Fruit fly (Drosophila melanogaster): ENCODE data around the gene mahe.

mahe gene

dm6 chrX:7923063-7923462, 8.1 kb downstream of the mahe start:
- TF ChIP-seq toe (GFP tag; optimal IDR thresholded peaks at IDR 0.05) (no peak), Clk (GFP tag; optimal IDR thresholded peaks at IDR 0.05) (no peak), CG11617 (GFP tag; optimal IDR thresholded peaks at IDR 0.05) (no peak), CG5204 (GFP tag; optimal IDR thresholded peaks at IDR 0.05) (no peak), kay (GFP tag; ENCODE audit: borderline replicate concordance) (no peak), CG12768 (GFP tag; optimal IDR thresholded peaks at IDR 0.05) (no peak), CG7101 (tag; optimal IDR thresholded peaks at IDR 0.05) (no peak), CG14711 (tag; optimal IDR thresholded peaks at IDR 0.05) (no peak), bab1 (GFP tag; optimal IDR thresholded peaks at IDR 0.05) (no peak), Mnt (GFP tag; optimal IDR thresholded peaks at IDR 0.05) (no peak), Hr96 (GFP tag; optimal IDR thresholded peaks at IDR 0.05) (no peak), cic (GFP tag; optimal IDR thresholded peaks at IDR 0.05) (no peak), pad (GFP tag; optimal IDR thresholded peaks at IDR 0.05) (no peak), CG1620 (GFP tag; optimal IDR thresholded peaks at IDR 0.05) (no peak)

dm6 chrX:7920081-7920688, 11.0 kb downstream of the mahe start, which contains the start of the genes hdm and Ykt6:
Gene hdm (minus strand): TSS chrX:7920131.
Gene Ykt6 (plus strand): TSS chrX:7920409.
- peak; percentile 11 for TF ChIP-seq cic (GFP tag; optimal IDR thresholded peaks at IDR 0.05)
- TF ChIP-seq CG5204 (GFP tag; optimal IDR thresholded peaks at IDR 0.05) = no peak
- TF ChIP-seq Mnt (GFP tag; optimal IDR thresholded peaks at IDR 0.05) = peak; percentile 83
- peak; percentile 84 for TF ChIP-seq Crg-1 (GFP tag; optimal IDR thresholded peaks at IDR 0.05)
- no peak for TF ChIP-seq kay (GFP tag; ENCODE audit: borderline replicate concordance)
- peak; percentile 86 for TF ChIP-seq toe (GFP tag; optimal IDR thresholded peaks at IDR 0.05)
- TF ChIP-seq CG7101 (tag; optimal IDR thresholded peaks at IDR 0.05) = peak; percentile 84
- TF ChIP-seq CG12768 (GFP tag; optimal IDR thresholded peaks at IDR 0.05) = peak; percentile 38
- TF ChIP-seq Hr96 (GFP tag; optimal IDR thresholded peaks at IDR 0.05) = no peak
- no peak for TF ChIP-seq Clk (GFP tag; optimal IDR thresholded peaks at IDR 0.05)
- no peak for TF ChIP-seq cnc (optimal IDR thresholded peaks at IDR 0.05)
- peak; percentile 82 for TF ChIP-seq CG14711 (tag; optimal IDR thresholded peaks at IDR 0.05)
- peak; percentile 91 for TF ChIP-seq bab1 (GFP tag; optimal IDR thresholded peaks at IDR 0.05)
- TF ChIP-seq CG11617 (GFP tag; optimal IDR thresholded peaks at IDR 0.05) = peak; percentile 77
- TF ChIP-seq ovo (GFP tag; optimal IDR thresholded peaks at IDR 0.05) = peak; percentile 92
- TF ChIP-seq CG7045 (GFP tag; optimal IDR thresholded peaks at IDR 0.05) = no peak
- TF ChIP-seq tj (GFP tag; optimal IDR thresholded peaks at IDR 0.05) = peak; percentile 72
- peak; percentile 42 for TF ChIP-seq CG33017 (tag; optimal IDR thresholded peaks at IDR 0.05)
- TF ChIP-seq CG1620 (GFP tag; optimal IDR thresholded peaks at IDR 0.05) = peak; percentile 88
- peak; percentile 96 for TF ChIP-seq pad (GFP tag; optimal IDR thresholded peaks at IDR 0.05)

- peak; percentile 11 for TF ChIP-seq bab1 (GFP tag; optimal IDR thresholded peaks at IDR 0.05)
- no peak for TF ChIP-seq Crg-1 (GFP tag; optimal IDR thresholded peaks at IDR 0.05)
- peak; percentile 46 for TF ChIP-seq tj (GFP tag; optimal IDR thresholded peaks at IDR 0.05)
- TF ChIP-seq CG1620 (GFP tag; optimal IDR thresholded peaks at IDR 0.05) = no peak
- peak; percentile 20 for TF ChIP-seq CG11617 (GFP tag; optimal IDR thresholded peaks at IDR 0.05)
- no peak for TF ChIP-seq pad (GFP tag; optimal IDR thresholded peaks at IDR 0.05)
- TF ChIP-seq CG7045 (GFP tag; optimal IDR thresholded peaks at IDR 0.05) = no peak
- TF ChIP-seq Hr96 (GFP tag; optimal IDR thresholded peaks at IDR 0.05) = no peak
- no peak for TF ChIP-seq CG33017 (tag; optimal IDR thresholded peaks at IDR 0.05)
- TF ChIP-seq CG12768 (GFP tag; optimal IDR thresholded peaks at IDR 0.05) = no peak
- peak; percentile 35 for TF ChIP-seq Mnt (GFP tag; optimal IDR thresholded peaks at IDR 0.05)
- no peak for TF ChIP-seq toe (GFP tag; optimal IDR thresholded peaks at IDR 0.05)
- peak; percentile 62 for TF ChIP-seq cic (GFP tag; optimal IDR thresholded peaks at IDR 0.05)
- peak; percentile 50 for TF ChIP-seq ovo (GFP tag; optimal IDR thresholded peaks at IDR 0.05)
- TF ChIP-seq Clk (GFP tag; optimal IDR thresholded peaks at IDR 0.05) = no peak
- TF ChIP-seq CG7101 (tag; optimal IDR thresholded peaks at IDR 0.05) = peak; percentile 38
- TF ChIP-seq CG5204 (GFP tag; optimal IDR thresholded peaks at IDR 0.05) = no peak
- no peak for TF ChIP-seq kay (GFP tag; ENCODE audit: borderline replicate concordance)
- TF ChIP-seq cnc (optimal IDR thresholded peaks at IDR 0.05) = no peak
- TF ChIP-seq CG14711 (tag; optimal IDR thresholded peaks at IDR 0.05) = peak; percentile 18
Observed at dm6 chrX:7911983-7912630, 19.1 kb downstream of the mahe start, which contains the start of gene snz. Gene snz (plus strand): TSS chrX:7912089.

dm6 chrX:7909482-7909881, 21.7 kb downstream of the mahe start:
- no peak for TF ChIP-seq Crg-1 (GFP tag; optimal IDR thresholded peaks at IDR 0.05)
- no peak for TF ChIP-seq tj (GFP tag; optimal IDR thresholded peaks at IDR 0.05)
- no peak for TF ChIP-seq Clk (GFP tag; optimal IDR thresholded peaks at IDR 0.05)
- TF ChIP-seq CG12768 (GFP tag; optimal IDR thresholded peaks at IDR 0.05) = no peak
- TF ChIP-seq CG5204 (GFP tag; optimal IDR thresholded peaks at IDR 0.05) = no peak
- no peak for TF ChIP-seq pad (GFP tag; optimal IDR thresholded peaks at IDR 0.05)
- TF ChIP-seq CG1620 (GFP tag; optimal IDR thresholded peaks at IDR 0.05) = no peak
- no peak for TF ChIP-seq Mnt (GFP tag; optimal IDR thresholded peaks at IDR 0.05)
- no peak for TF ChIP-seq bab1 (GFP tag; optimal IDR thresholded peaks at IDR 0.05)
- no peak for TF ChIP-seq ovo (GFP tag; optimal IDR thresholded peaks at IDR 0.05)
- no peak for TF ChIP-seq CG7045 (GFP tag; optimal IDR thresholded peaks at IDR 0.05)
- no peak for TF ChIP-seq CG7101 (tag; optimal IDR thresholded peaks at IDR 0.05)
- TF ChIP-seq CG11617 (GFP tag; optimal IDR thresholded peaks at IDR 0.05) = no peak
- TF ChIP-seq cic (GFP tag; optimal IDR thresholded peaks at IDR 0.05) = no peak
- TF ChIP-seq kay (GFP tag; ENCODE audit: borderline replicate concordance) = no peak
- TF ChIP-seq Hr96 (GFP tag; optimal IDR thresholded peaks at IDR 0.05) = no peak
- no peak for TF ChIP-seq CG14711 (tag; optimal IDR thresholded peaks at IDR 0.05)
- no peak for TF ChIP-seq CG33017 (tag; optimal IDR thresholded peaks at IDR 0.05)

- TF ChIP-seq kay (GFP tag; ENCODE audit: borderline replicate concordance) (no peak), tj (GFP tag; optimal IDR thresholded peaks at IDR 0.05) (peak; percentile 96)
Observed at dm6 chrX:7909069-7909389, 22.2 kb downstream of the mahe start.
